ENCODE assay signal across 4 worm cellular contexts in genomic region chrIV:9444417-9445026, ce11.
TF ChIP-seq lines count a peak whose summit lies in the region.

No protein-coding gene starts in this region.

TF ChIP-seq in whole organism, L2 larva, 48 proteins besides CTCF, POLR2A, EP300 and RAD21 (continued from another document):
- TF ChIP-seq nhr-6 (tag; optimal IDR thresholded peaks at IDR 0.05; lab: Kevin White, UChicago) = peak; percentile 88
- peak; percentile 93 for TF ChIP-seq sma-3 (GFP tag; optimal IDR thresholded peaks at IDR 0.05; lab: Kevin White, UChicago)
- no peak for TF ChIP-seq elt-1 (tag; optimal IDR thresholded peaks at IDR 0.05; lab: Kevin White, UChicago)
- peak; percentile 86 for TF ChIP-seq ztf-4 (tag; optimal IDR thresholded peaks at IDR 0.05; lab: Kevin White, UChicago)
- no peak for TF ChIP-seq ztf-1 (GFP tag; conservative IDR thresholded peaks at IDR 0.05; lab: Robert Waterston, UW)
- TF ChIP-seq sem-4 (tag; optimal IDR thresholded peaks at IDR 0.05; lab: Kevin White, UChicago) = peak; percentile 93
- TF ChIP-seq nhr-21 (tag; optimal IDR thresholded peaks at IDR 0.05; lab: Kevin White, UChicago) = peak; percentile 96
- TF ChIP-seq sma-9 (GFP tag; optimal IDR thresholded peaks at IDR 0.05; lab: Kevin White, UChicago) = peak; percentile 96
- no peak for TF ChIP-seq sma-9 (tag; optimal IDR thresholded peaks at IDR 0.05; lab: Kevin White, UChicago)
- peak; percentile 93 for TF ChIP-seq lin-11 (tag; optimal IDR thresholded peaks at IDR 0.05; lab: Kevin White, UChicago)
- no peak for TF ChIP-seq nhr-12 (tag; optimal IDR thresholded peaks at IDR 0.05; lab: Kevin White, UChicago)
- peak; percentile 88 for TF ChIP-seq nhr-25 (tag; optimal IDR thresholded peaks at IDR 0.05; lab: Kevin White, UChicago)
- TF ChIP-seq ama-1 (optimal IDR thresholded peaks at IDR 0.05; lab: Kevin White, UChicago) = peak; percentile 99
- TF ChIP-seq snpc-4 (tag; optimal IDR thresholded peaks at IDR 0.05; lab: Kevin White, UChicago) = peak; percentile 99
- peak; percentile 95 for TF ChIP-seq crh-2 (tag; optimal IDR thresholded peaks at IDR 0.05; lab: Kevin White, UChicago)
- peak; percentile 44 for TF ChIP-seq nhr-11 (tag; optimal IDR thresholded peaks at IDR 0.05; lab: Kevin White, UChicago)
- TF ChIP-seq Y55F3AM.14 (GFP tag; optimal IDR thresholded peaks at IDR 0.05; lab: Kevin White, UChicago) = peak; percentile 86
- peak; percentile 84 to 92 for TF ChIP-seq lsy-2 (tag; optimal IDR thresholded peaks at IDR 0.05; lab: Kevin White, UChicago)
- TF ChIP-seq unc-62 (GFP tag; optimal IDR thresholded peaks at IDR 0.05; lab: Kevin White, UChicago) = no peak
- TF ChIP-seq mab-5 (tag; optimal IDR thresholded peaks at IDR 0.05; lab: Kevin White, UChicago) = peak; percentile 72
- no peak for TF ChIP-seq alr-1 (tag; optimal IDR thresholded peaks at IDR 0.05; lab: Kevin White, UChicago)
- peak; percentile 68 for TF ChIP-seq skn-1 (tag; optimal IDR thresholded peaks at IDR 0.05; lab: Kevin White, UChicago)
- peak; percentile 44 for TF ChIP-seq nhr-237 (tag; optimal IDR thresholded peaks at IDR 0.05; lab: Kevin White, UChicago)
- TF ChIP-seq unc-55 (GFP tag; optimal IDR thresholded peaks at IDR 0.05; lab: Kevin White, UChicago) = peak; percentile 83
- TF ChIP-seq F13H6.1 (tag; optimal IDR thresholded peaks at IDR 0.05; lab: Kevin White, UChicago) = peak; percentile 97
- peak; percentile 94 for TF ChIP-seq C34F6.9 (tag; optimal IDR thresholded peaks at IDR 0.05; lab: Kevin White, UChicago)

TF ChIP-seq in whole organism, L4 larva, 104 proteins besides CTCF, POLR2A, EP300 and RAD21 (continued from another document and continues in another):
- TF ChIP-seq snpc-4 (tag; optimal IDR thresholded peaks at IDR 0.05; lab: Kevin White, UChicago) (peak; percentile 97), daf-19 (GFP tag; conservative IDR thresholded peaks at IDR 0.05; lab: Robert Waterston, UW) (peak; percentile 72; the same call in 1 of the 2 replicates), dpl-1 (GFP tag; optimal IDR thresholded peaks at IDR 0.05; lab: Kevin White, UChicago) (peak; percentile 79), ZK337.2 (GFP tag; IDR thresholded peaks at IDR 0.05; lab: Robert Waterston, UW) (0 out of 2 replicates have a peak, but pooled peaks have one; percentile 33), R02D3.7 (tag; optimal IDR thresholded peaks at IDR 0.05; lab: Kevin White, UChicago) (no peak), mxl-2 (GFP tag; conservative IDR thresholded peaks at IDR 0.05; lab: Robert Waterston, UW) (no peak), pqm-1 (tag; optimal IDR thresholded peaks at IDR 0.05; lab: Kevin White, UChicago) (no peak), mdt-29 (GFP tag; IDR thresholded peaks at IDR 0.05; lab: Robert Waterston, UW) (peak; percentile 67; the same call in 1 of the 2 replicates), ctbp-1 (GFP tag; IDR thresholded peaks at IDR 0.05; lab: Robert Waterston, UW) (peak; percentile 89), Y105C5A.15 (GFP tag; IDR thresholded peaks at IDR 0.05; lab: Robert Waterston, UW) (no peak), fos-1 (tag; optimal IDR thresholded peaks at IDR 0.05; lab: Kevin White, UChicago) (no peak), ztf-11 (tag; optimal IDR thresholded peaks at IDR 0.05; lab: Kevin White, UChicago) (no peak), nhr-102 (tag; optimal IDR thresholded peaks at IDR 0.05; lab: Kevin White, UChicago) (peak; percentile 87), tag-97 (GFP tag; IDR thresholded peaks at IDR 0.05; lab: Robert Waterston, UW) (no peak), zfp-2 (tag; optimal IDR thresholded peaks at IDR 0.05; lab: Kevin White, UChicago) (peak; percentile 56), F49E8.2 (tag; optimal IDR thresholded peaks at IDR 0.05; lab: Kevin White, UChicago; ENCODE audit: borderline replicate concordance) (peak; percentile 86), lir-3 (tag; optimal IDR thresholded peaks at IDR 0.05; lab: Kevin White, UChicago) (no peak), daf-16 (GFP tag; optimal IDR thresholded peaks at IDR 0.05; lab: Kevin White, UChicago) (peak; percentile 35 to 87), daf-16 (tag; optimal IDR thresholded peaks at IDR 0.05; lab: Kevin White, UChicago) (peak; percentile 98), nhr-6 (tag; optimal IDR thresholded peaks at IDR 0.05; lab: Kevin White, UChicago) (peak; percentile 80), lin-29 (GFP tag; IDR thresholded peaks at IDR 0.05; lab: Robert Waterston, UW) (no peak), aha-1 (tag; lab: Kevin White, UChicago) (peak; percentile 91), daf-12 (tag; optimal IDR thresholded peaks at IDR 0.05; lab: Kevin White, UChicago) (no peak), T26A8.4 (GFP tag; IDR thresholded peaks at IDR 0.05; lab: Robert Waterston, UW) (peak; percentile 93), aly-2 (tag; optimal IDR thresholded peaks at IDR 0.05; lab: Kevin White, UChicago) (no peak), nhr-10 (tag; optimal IDR thresholded peaks at IDR 0.05; lab: Kevin White, UChicago) (peak; percentile 87), lin-38 (GFP tag; IDR thresholded peaks at IDR 0.05; lab: Robert Waterston, UW) (peak; percentile 86), nhr-41 (GFP tag; IDR thresholded peaks at IDR 0.05; lab: Robert Waterston, UW) (no peak), lin-13 (GFP tag; optimal IDR thresholded peaks at IDR 0.05; lab: Kevin White, UChicago) (peak; percentile 91), nhr-77 (tag; optimal IDR thresholded peaks at IDR 0.05; lab: Kevin White, UChicago) (peak; percentile 88), vab-7 (GFP tag; IDR thresholded peaks at IDR 0.05; lab: Robert Waterston, UW) (no peak; the same call in 1 of the 2 replicates), daf-8 (GFP tag; IDR thresholded peaks at IDR 0.05; lab: Robert Waterston, UW) (no peak), mes-2 (tag; optimal IDR thresholded peaks at IDR 0.05; lab: Kevin White, UChicago; ENCODE audit: poor library complexity, severe bottlenecking) (peak; percentile 88), madf-5 (GFP tag; IDR thresholded peaks at IDR 0.05; lab: Robert Waterston, UW) (no peak), F26F4.8 (GFP tag; conservative IDR thresholded peaks at IDR 0.05; lab: Robert Waterston, UW) (no peak), mdl-1 (tag; optimal IDR thresholded peaks at IDR 0.05; lab: Kevin White, UChicago) (peak; percentile 72 to 95)

TF ChIP-seq in whole organism, late embryonic, 69 proteins besides CTCF, POLR2A, EP300 and RAD21 (continued from another document):
- peak; percentile 61 for TF ChIP-seq ets-4 (tag; optimal IDR thresholded peaks at IDR 0.05; lab: Kevin White, UChicago)
- TF ChIP-seq lim-6 (tag; optimal IDR thresholded peaks at IDR 0.05; lab: Kevin White, UChicago) = no peak
- no peak for TF ChIP-seq dmd-4 (tag; optimal IDR thresholded peaks at IDR 0.05; lab: Kevin White, UChicago; ENCODE audit: borderline replicate concordance)
- peak; percentile 76 for TF ChIP-seq ref-2 (tag; optimal IDR thresholded peaks at IDR 0.05; lab: Kevin White, UChicago)
- peak; percentile 77 for TF ChIP-seq ceh-18 (tag; optimal IDR thresholded peaks at IDR 0.05; lab: Kevin White, UChicago)
- peak; percentile 16 for TF ChIP-seq ceh-22 (tag; optimal IDR thresholded peaks at IDR 0.05; lab: Kevin White, UChicago)
- TF ChIP-seq pat-9 (tag; optimal IDR thresholded peaks at IDR 0.05; lab: Kevin White, UChicago) = no peak
- no peak for TF ChIP-seq hlh-6 (tag; optimal IDR thresholded peaks at IDR 0.05; lab: Kevin White, UChicago)
- TF ChIP-seq sox-4 (tag; optimal IDR thresholded peaks at IDR 0.05; lab: Kevin White, UChicago) = no peak
- peak; percentile 82 for TF ChIP-seq ceh-34 (tag; optimal IDR thresholded peaks at IDR 0.05; lab: Kevin White, UChicago)
- no peak for TF ChIP-seq lin-11 (tag; optimal IDR thresholded peaks at IDR 0.05; lab: Kevin White, UChicago)
- peak; percentile 23 for TF ChIP-seq fkh-6 (tag; optimal IDR thresholded peaks at IDR 0.05; lab: Kevin White, UChicago)
- TF ChIP-seq unc-42 (tag; optimal IDR thresholded peaks at IDR 0.05; lab: Kevin White, UChicago) = peak; percentile 79
- peak; percentile 36 for TF ChIP-seq ceh-19 (GFP tag; optimal IDR thresholded peaks at IDR 0.05; lab: Kevin White, UChicago)
- peak; percentile 67 for TF ChIP-seq rnt-1 (tag; optimal IDR thresholded peaks at IDR 0.05; lab: Kevin White, UChicago)
- TF ChIP-seq nhr-11 (tag; optimal IDR thresholded peaks at IDR 0.05; lab: Kevin White, UChicago) = no peak
- no peak for TF ChIP-seq ceh-9 (tag; optimal IDR thresholded peaks at IDR 0.05; lab: Kevin White, UChicago)
- TF ChIP-seq nfya-1 (tag; optimal IDR thresholded peaks at IDR 0.05; lab: Kevin White, UChicago) = peak; percentile 83
- peak; percentile 86 for TF ChIP-seq ceh-31 (tag; optimal IDR thresholded peaks at IDR 0.05; lab: Kevin White, UChicago)
- TF ChIP-seq unc-55 (GFP tag; optimal IDR thresholded peaks at IDR 0.05; lab: Kevin White, UChicago) = peak; percentile 50
- TF ChIP-seq tbx-7 (tag; optimal IDR thresholded peaks at IDR 0.05; lab: Kevin White, UChicago) = peak; percentile 6
- TF ChIP-seq fkh-10 (GFP tag; optimal IDR thresholded peaks at IDR 0.05; lab: Kevin White, UChicago) = no peak
- TF ChIP-seq ceh-6 (GFP tag; optimal IDR thresholded peaks at IDR 0.05; lab: Kevin White, UChicago) = no peak
- TF ChIP-seq tbx-2 (tag; optimal IDR thresholded peaks at IDR 0.05; lab: Kevin White, UChicago) = peak; percentile 87
- TF ChIP-seq che-1 (tag; optimal IDR thresholded peaks at IDR 0.05; lab: Kevin White, UChicago) = peak; percentile 33
- TF ChIP-seq gmeb-2 (tag; optimal IDR thresholded peaks at IDR 0.05; lab: Kevin White, UChicago) = no peak
- peak; percentile 97 for TF ChIP-seq ama-1 (optimal IDR thresholded peaks at IDR 0.05; lab: Kevin White, UChicago)
- TF ChIP-seq C38D4.7 (GFP tag; optimal IDR thresholded peaks at IDR 0.05; lab: Kevin White, UChicago) = no peak
- TF ChIP-seq ztf-16 (tag; optimal IDR thresholded peaks at IDR 0.05; lab: Kevin White, UChicago) = peak; percentile 40
- no peak for TF ChIP-seq pqm-1 (tag; optimal IDR thresholded peaks at IDR 0.05; lab: Kevin White, UChicago)
- TF ChIP-seq madf-2 (tag; optimal IDR thresholded peaks at IDR 0.05; lab: Kevin White, UChicago) = peak; percentile 7
- TF ChIP-seq ceh-14 (tag; optimal IDR thresholded peaks at IDR 0.05; lab: Kevin White, UChicago) = peak; percentile 50
- peak; percentile 33; the same call in 1 of the 2 replicates for TF ChIP-seq sox-2 (GFP tag; IDR thresholded peaks at IDR 0.05; lab: Robert Waterston, UW)
- TF ChIP-seq zip-5 (tag; optimal IDR thresholded peaks at IDR 0.05; lab: Kevin White, UChicago) = no peak
- TF ChIP-seq mec-3 (tag; optimal IDR thresholded peaks at IDR 0.05; lab: Kevin White, UChicago; ENCODE audit: borderline replicate concordance) = no peak
- peak; percentile 52 for TF ChIP-seq dve-1 (tag; optimal IDR thresholded peaks at IDR 0.05; lab: Kevin White, UChicago)
- TF ChIP-seq ceh-45 (GFP tag; IDR thresholded peaks at IDR 0.05; lab: Robert Waterston, UW) = no peak
- peak; percentile 77 for TF ChIP-seq elt-2 (tag; optimal IDR thresholded peaks at IDR 0.05; lab: Kevin White, UChicago)
- TF ChIP-seq pha-4 (tag; optimal IDR thresholded peaks at IDR 0.05; lab: Kevin White, UChicago) = no peak

TF ChIP-seq in whole organism, mixed stage, embryonic, 35 proteins besides CTCF, POLR2A, EP300 and RAD21 (continued from another document):
- TF ChIP-seq nhr-76 (tag; optimal IDR thresholded peaks at IDR 0.05; lab: Kevin White, UChicago) (no peak), drap-1 (GFP tag; optimal IDR thresholded peaks at IDR 0.05; lab: Kevin White, UChicago) (peak; percentile 66), ceh-43 (GFP tag; optimal IDR thresholded peaks at IDR 0.05; lab: Kevin White, UChicago) (no peak)
